Worm (Caenorhabditis elegans): ENCODE data around the gene clec-117.

Gene clec-117

ce11 chrII:332419-332818 is 35.6 kb upstream of the clec-117 start, which contains the start of gene cbn-1:
TSS of gene cbn-1 (minus strand) at chrII:332519.
- TF ChIP-seq egrh-3 (GFP tag; IDR thresholded peaks at IDR 0.05) (no peak), nhr-27 (tag; optimal IDR thresholded peaks at IDR 0.05) (no peak), ccch-3 (GFP tag; optimal IDR thresholded peaks at IDR 0.05) (no peak), mcd-1 (GFP tag; IDR thresholded peaks at IDR 0.05) (no peak), pbrm-1 (GFP tag; IDR thresholded peaks at IDR 0.05) (no peak), lsy-27 (tag; optimal IDR thresholded peaks at IDR 0.05; ENCODE audit: borderline replicate concordance, insufficient read depth) (no peak), pha-4 (tag; optimal IDR thresholded peaks at IDR 0.05) (no peak), snpc-1.1 (tag; optimal IDR thresholded peaks at IDR 0.05; ENCODE audit: insufficient read depth) (no peak)

- no peak for TF ChIP-seq ztf-28 (GFP tag; IDR thresholded peaks at IDR 0.05)
- peak; percentile 70 for TF ChIP-seq hmg-1.2 (GFP tag; IDR thresholded peaks at IDR 0.05)
Measured at ce11 chrII:325639-326350, 29.0 kb upstream of the clec-117 start, which contains the start of gene sgcb-1. TSS of gene sgcb-1 (plus strand) at chrII:326300.

ce11 chrII:323048-323776 is 26.4 kb upstream of the clec-117 start, which contains the start of gene K01A2.10:
TSS of gene K01A2.10 (minus strand) at chrII:323098.
- TF ChIP-seq lin-35 (GFP tag; optimal IDR thresholded peaks at IDR 0.05) (peak in 1 of 3 experiments; percentile 30), F10E7.11 (tag; optimal IDR thresholded peaks at IDR 0.05) (no peak), dpl-1 (GFP tag; optimal IDR thresholded peaks at IDR 0.05) (no peak), ztf-28 (GFP tag; IDR thresholded peaks at IDR 0.05) (no peak), xnd-1 (tag; optimal IDR thresholded peaks at IDR 0.05) (no peak), ztf-18 (tag; optimal IDR thresholded peaks at IDR 0.05) (no peak), ceh-27 (GFP tag; optimal IDR thresholded peaks at IDR 0.05) (peak; percentile 31), K12H6.12 (tag; optimal IDR thresholded peaks at IDR 0.05) (peak; percentile 37), attf-5 (GFP tag; optimal IDR thresholded peaks at IDR 0.05) (peak; percentile 3), hmg-1.2 (GFP tag; IDR thresholded peaks at IDR 0.05) (peak; percentile 16; the same call in 1 of the 2 replicates), ceh-91 (GFP tag; IDR thresholded peaks at IDR 0.05) (no peak)

ce11 chrII:321183-321582 is 24.4 kb upstream of the clec-117 start:
- TF ChIP-seq dox-1 (GFP tag; IDR thresholded peaks at IDR 0.05) (no peak), tbx-9 (tag; optimal IDR thresholded peaks at IDR 0.05; ENCODE audit: borderline replicate concordance) (no peak), ceh-79 (tag; optimal IDR thresholded peaks at IDR 0.05) (no peak), ceh-40 (GFP tag; IDR thresholded peaks at IDR 0.05) (no peak), hlh-12 (tag; optimal IDR thresholded peaks at IDR 0.05) (no peak), somi-1 (GFP tag; optimal IDR thresholded peaks at IDR 0.05) (no peak), hsf-1 (GFP tag; IDR thresholded peaks at IDR 0.05) (no peak), B0336.3 (GFP tag; IDR thresholded peaks at IDR 0.05) (0 out of 2 replicates have a peak, but pooled peaks have one; percentile 13), F37B4.10 (GFP tag; IDR thresholded peaks at IDR 0.05) (no peak), him-1 (tag; optimal IDR thresholded peaks at IDR 0.05) (no peak), ZK185.1 (tag; optimal IDR thresholded peaks at IDR 0.05; ENCODE audit: poor library complexity, severe bottlenecking) (no peak), dpl-1 (GFP tag; optimal IDR thresholded peaks at IDR 0.05) (no peak), hmg-1.2 (GFP tag; IDR thresholded peaks at IDR 0.05) (0 out of 2 replicates have a peak, but pooled peaks have one; percentile 2), F57C9.4 (tag; optimal IDR thresholded peaks at IDR 0.05) (no peak), sdz-38 (tag; optimal IDR thresholded peaks at IDR 0.05) (no peak), chd-7 (tag; optimal IDR thresholded peaks at IDR 0.05) (no peak), lag-1 (GFP tag; IDR thresholded peaks at IDR 0.05) (no peak), nhr-120 (GFP tag; IDR thresholded peaks at IDR 0.05) (no peak)

All from whole organism, young adult.